Worm (Caenorhabditis elegans) whole organism, L1 larva: Measurements from ENCODE around the gene C03B1.17.

Source experiments
- C04F5.9 ChIP-seq: sonication (generic microtip); optimal IDR thresholded peaks from 2 replicates; lab custom pipeline; 2016; ENCODE audit warnings: missing genetic modification characterization, missing compliant biosample characterization
- F16B12.6 ChIP-seq: fragments of 150-350 bp; optimal IDR thresholded peaks from 2 replicates; lab custom pipeline; 2014; ENCODE audit warnings: missing biosample characterization, missing genetic modification characterization
- Y116A8C.19 ChIP-seq: sonication (generic microtip); optimal IDR thresholded peaks from 2 replicates; lab custom pipeline; 2016; ENCODE audit warnings: missing compliant biosample characterization, missing genetic modification characterization, borderline replicate concordance
- aha-1 ChIP-seq: fragments of 150-350 bp; optimal IDR thresholded peaks from 2 replicates; lab custom pipeline; 2014; ENCODE audit warnings: missing biosample characterization, missing genetic modification characterization
- alr-1 ChIP-seq: fragments of 200-800 bp; sonication (Bioruptor generic); optimal IDR thresholded peaks from 2 replicates; lab custom pipeline; 2018; ENCODE audit warnings: borderline replicate concordance, mild to moderate bottlenecking, missing genetic modification characterization, missing compliant biosample characterization
- ceh-82 ChIP-seq, 3 experiments: fragments of 150-350 bp in 1 of 3; sonication (generic microtip) in 2 of 3; optimal IDR thresholded peaks; 2 replicates each; lab custom pipeline; 2014 to 2017; ENCODE audit warnings: missing biosample characterization in 3 of 3, missing genetic modification characterization in 3 of 3
- ceh-88 ChIP-seq: fragments of 200-800 bp; sonication (Bioruptor generic); IDR thresholded peaks from 2 replicates; pipeline ENCODE4 v1.3.6; 2022; ENCODE audit warnings: missing genetic modification characterization, missing compliant biosample characterization
- dpl-1 ChIP-seq, 3 experiments: fragments of 150-350 bp in 2 of 3; sonication (generic microtip) in 1 of 3; optimal IDR thresholded peaks; 2 replicates each; lab custom pipeline; 2014 to 2017; ENCODE audit warnings: missing biosample characterization in 3 of 3, missing genetic modification characterization in 3 of 3, missing genetic modification reagents in 3 of 3
- dsc-1 ChIP-seq: sonication (generic microtip); optimal IDR thresholded peaks from 2 replicates; lab custom pipeline; 2016; ENCODE audit warnings: mild to moderate bottlenecking, missing genetic modification characterization, missing compliant biosample characterization
- efl-1 ChIP-seq, 4 experiments: fragments of 150-350 bp; optimal IDR thresholded peaks in 3 of 4; peaks in 1 of 4; 1 replicate in 1 of 4; 2 replicates in 3 of 4; lab custom pipeline; 2014; ENCODE audit warnings: missing biosample characterization in 2 of 4, missing genetic modification characterization in 2 of 4, missing genetic modification reagents in 2 of 4
- egl-13 ChIP-seq: sonication (generic microtip); optimal IDR thresholded peaks from 2 replicates; lab custom pipeline; 2016; ENCODE audit warnings: missing genotype, missing genetic modification reagents, missing genetic modification characterization, missing compliant biosample characterization
- egl-27 ChIP-seq, 2 experiments: fragments of 150-350 bp in 1 of 2; sonication (generic microtip); optimal IDR thresholded peaks; 3 replicates each; lab custom pipeline; 2017 to 2018; ENCODE audit warnings: missing biosample characterization in 2 of 2, missing genetic modification characterization in 2 of 2, missing genetic modification reagents in 2 of 2
- elt-2 ChIP-seq: sonication (generic microtip); optimal IDR thresholded peaks from 2 replicates; lab custom pipeline; 2016; ENCODE audit warnings: missing genetic modification characterization, mild to moderate bottlenecking, inconsistent platforms, missing compliant biosample characterization, missing genetic modification reagents
- elt-3 ChIP-seq, 6 experiments: fragments of 150-350 bp in 1 of 6; sonication (generic microtip); optimal IDR thresholded peaks; 2 replicates each; lab custom pipeline; 2017 to 2018; ENCODE audit warnings: missing biosample characterization in 6 of 6, missing genetic modification characterization in 6 of 6, inconsistent platforms in 1 of 6
- ets-5 ChIP-seq: fragments of 200-800 bp; sonication (Bioruptor generic); IDR thresholded peaks from 2 replicates; pipeline ENCODE4 v1.3.6; 2022; ENCODE audit warnings: missing genetic modification characterization, missing compliant biosample characterization
- fkh-8 ChIP-seq: sonication (generic microtip); optimal IDR thresholded peaks from 2 replicates; lab custom pipeline; 2016; ENCODE audit warnings: mild to moderate bottlenecking, missing genetic modification characterization, missing compliant biosample characterization
- grh-1 ChIP-seq: fragments of 200-800 bp; sonication (Bioruptor generic); IDR thresholded peaks from 2 replicates; pipeline ENCODE4 v1.3.6; 2022; ENCODE audit warnings: missing genetic modification reagents, missing genetic modification characterization, missing compliant biosample characterization
- hlh-17 ChIP-seq: fragments of 200-800 bp; sonication (Bioruptor generic); optimal IDR thresholded peaks from 2 replicates; lab custom pipeline; 2018; ENCODE audit warnings: missing genetic modification characterization, mild to moderate bottlenecking, missing compliant biosample characterization, moderate library complexity, borderline replicate concordance
- hlh-4 ChIP-seq: sonication (generic microtip); optimal IDR thresholded peaks from 2 replicates; lab custom pipeline; 2016; ENCODE audit warnings: mild to moderate bottlenecking, missing genetic modification characterization, missing compliant biosample characterization
- irx-1 ChIP-seq: sonication (generic microtip); optimal IDR thresholded peaks from 2 replicates; lab custom pipeline; 2016; ENCODE audit warnings: missing genetic modification characterization, missing compliant biosample characterization
- lin-39 ChIP-seq: fragments of 150-350 bp; optimal IDR thresholded peaks from 2 replicates; lab custom pipeline; 2014; ENCODE audit warnings: missing biosample characterization, missing genetic modification reagents, missing genetic modification characterization
- mef-2 ChIP-seq: fragments of 150-350 bp; optimal IDR thresholded peaks from 2 replicates; lab custom pipeline; 2014; ENCODE audit warnings: missing biosample characterization, missing genetic modification characterization
- nhr-11 ChIP-seq: fragments of 150-350 bp; optimal IDR thresholded peaks from 2 replicates; lab custom pipeline; 2014; ENCODE audit warnings: missing biosample characterization, missing genetic modification characterization
- nhr-19 ChIP-seq: fragments of 200-800 bp; sonication (Bioruptor generic); conservative IDR thresholded peaks from 2 replicates; pipeline ENCODE4 v1.3.6; 2022; ENCODE audit warnings: missing genetic modification characterization, missing compliant biosample characterization
- nhr-28 ChIP-seq: fragments of 150-350 bp; optimal IDR thresholded peaks from 2 replicates; lab custom pipeline; 2014; ENCODE audit warnings: missing biosample characterization, missing genetic modification characterization
- nhr-47 ChIP-seq: sonication (generic microtip); optimal IDR thresholded peaks from 2 replicates; lab custom pipeline; 2016; ENCODE audit warnings: mild to moderate bottlenecking, missing genetic modification characterization, moderate library complexity, missing compliant biosample characterization
- nhr-71 ChIP-seq: sonication (generic microtip); optimal IDR thresholded peaks from 2 replicates; lab custom pipeline; 2016; ENCODE audit warnings: mild to moderate bottlenecking, missing genetic modification characterization, moderate library complexity, missing compliant biosample characterization
- nhr-76 ChIP-seq: sonication (generic microtip); optimal IDR thresholded peaks from 2 replicates; lab custom pipeline; 2017; ENCODE audit warnings: missing biosample characterization, missing genetic modification characterization
- nhr-90 ChIP-seq: sonication (generic microtip); optimal IDR thresholded peaks from 2 replicates; lab custom pipeline; 2016; ENCODE audit warnings: mild to moderate bottlenecking, missing genetic modification characterization, missing compliant biosample characterization; ENCODE audit not compliant: poor library complexity
- pqm-1 ChIP-seq: sonication (generic microtip); optimal IDR thresholded peaks from 3 replicates; lab custom pipeline; 2017; ENCODE audit warnings: missing biosample characterization, missing genetic modification characterization
- rnt-1 ChIP-seq: sonication (generic microtip); optimal IDR thresholded peaks from 2 replicates; lab custom pipeline; 2016; ENCODE audit warnings: mild to moderate bottlenecking, missing genetic modification characterization, moderate library complexity, missing compliant biosample characterization
- skn-1 ChIP-seq: fragments of 150-350 bp; optimal IDR thresholded peaks from 2 replicates; lab custom pipeline; 2014; ENCODE audit warnings: missing biosample characterization, missing genetic modification characterization
- sup-37 ChIP-seq: fragments of 200-800 bp; sonication (Bioruptor generic); optimal IDR thresholded peaks from 2 replicates; lab custom pipeline; 2018; ENCODE audit warnings: mild to moderate bottlenecking, missing genetic modification characterization, missing compliant biosample characterization
- swsn-7 ChIP-seq: sonication (generic microtip); optimal IDR thresholded peaks from 2 replicates; lab custom pipeline; 2016; ENCODE audit warnings: missing genetic modification characterization, missing compliant biosample characterization
- tbx-2 ChIP-seq: sonication (generic microtip); optimal IDR thresholded peaks from 2 replicates; lab custom pipeline; 2016; ENCODE audit warnings: missing genetic modification characterization, missing compliant biosample characterization
- unc-130 ChIP-seq: fragments of 150-350 bp; optimal IDR thresholded peaks from 2 replicates; lab custom pipeline; 2017; ENCODE audit warnings: missing biosample characterization, missing genetic modification characterization, inconsistent platforms
- xbp-1 ChIP-seq: sonication (generic microtip); optimal IDR thresholded peaks from 2 replicates; lab custom pipeline; 2016; ENCODE audit warnings: missing genetic modification characterization, missing compliant biosample characterization
- zag-1 ChIP-seq: fragments of 150-350 bp; optimal IDR thresholded peaks from 2 replicates; lab custom pipeline; 2014; ENCODE audit warnings: missing biosample characterization, missing genetic modification characterization
- ztf-11 ChIP-seq, 2 experiments: sonication (generic microtip); optimal IDR thresholded peaks; 2 replicates each; lab custom pipeline; 2016 to 2017; ENCODE audit warnings: missing genetic modification characterization in 2 of 2, missing biosample characterization in 1 of 2, missing compliant biosample characterization in 1 of 2

Gene C03B1.17

ce11 chrX:6371192-6372116 lies 2.0 kb upstream of the C03B1.17 start (continued):
- TF ChIP-seq ceh-82 (tag; optimal IDR thresholded peaks at IDR 0.05; lab: Kevin White, UChicago) (peak; percentile 21 to 30 (median 25)), skn-1 (peak; percentile 35), dpl-1 (GFP tag; optimal IDR thresholded peaks at IDR 0.05; lab: Kevin White, UChicago) (peak in 1 of 3 experiments; percentile 1), nhr-19 (peak; percentile 58), grh-1 (GFP tag; lab: Robert Waterston, UW) (no peak), Y116A8C.19 (tag; lab: Kevin White, UChicago) (no peak)

- TF ChIP-seq efl-1 (optimal IDR thresholded peaks at IDR 0.05; lab: Kevin White, UChicago) = no peak
- TF ChIP-seq efl-1 (GFP tag; optimal IDR thresholded peaks at IDR 0.05 in 1 of 2; lab: Kevin White, UChicago) = peak in 1 of 2 experiments; percentile 42
- TF ChIP-seq nhr-19 = no peak
These were observed 1.0 kb downstream of the C03B1.17 start, which contains the start of gene C03B1.1 for ce11 chrX:6374451-6374850. TSS of gene C03B1.1 (plus strand) at chrX:6374751.

- no peak for TF ChIP-seq efl-1 (optimal IDR thresholded peaks at IDR 0.05; lab: Kevin White, UChicago)
- peak in 1 of 2 experiments; percentile 65 for TF ChIP-seq efl-1 (GFP tag; optimal IDR thresholded peaks at IDR 0.05 in 1 of 2; lab: Kevin White, UChicago)
- no peak for TF ChIP-seq mef-2 (tag; lab: Kevin White, UChicago)
- TF ChIP-seq nhr-28 (tag; lab: Kevin White, UChicago) = no peak
- TF ChIP-seq nhr-11 (tag; lab: Kevin White, UChicago) = no peak
- TF ChIP-seq nhr-90 (tag; lab: Kevin White, UChicago) = no peak
- no peak for TF ChIP-seq egl-13 (tag; lab: Kevin White, UChicago)
- TF ChIP-seq elt-2 (tag; lab: Kevin White, UChicago) = peak; percentile 34
- no peak for TF ChIP-seq lin-39 (tag; lab: Kevin White, UChicago)
- no peak for TF ChIP-seq F16B12.6 (tag; lab: Kevin White, UChicago)
- no peak for TF ChIP-seq nhr-76
- no peak for TF ChIP-seq Y116A8C.19 (tag; lab: Kevin White, UChicago)
- no peak for TF ChIP-seq hlh-17
- TF ChIP-seq, all 84 proteins: peak for 2
These were observed 4.3 kb downstream of the C03B1.17 start, which contains the start of gene lmp-1 for ce11 chrX:6377634-6378288. TSS of gene lmp-1 (minus strand) at chrX:6377684.

ce11 chrX:6378363-6378762 lies 4.9 kb downstream of the C03B1.17 start:
- TF ChIP-seq zag-1 (tag; lab: Kevin White, UChicago) = no peak
- TF ChIP-seq aha-1 (tag; lab: Kevin White, UChicago) = no peak
- TF ChIP-seq fkh-8 (tag; lab: Kevin White, UChicago) = peak; percentile 85
- TF ChIP-seq tbx-2 (tag; lab: Kevin White, UChicago) = peak; percentile 58
- TF ChIP-seq ztf-11 (tag; optimal IDR thresholded peaks at IDR 0.05; lab: Kevin White, UChicago) = no peak
- TF ChIP-seq dsc-1 (tag; lab: Kevin White, UChicago) = peak; percentile 30
- TF ChIP-seq C04F5.9 (tag; lab: Kevin White, UChicago) = no peak
- TF ChIP-seq mef-2 (tag; lab: Kevin White, UChicago) = no peak
- TF ChIP-seq sup-37 = peak; percentile 46
- TF ChIP-seq hlh-17 = no peak
- peak; percentile 27 to 80 (median 50) for TF ChIP-seq ceh-82 (tag; optimal IDR thresholded peaks at IDR 0.05; lab: Kevin White, UChicago)
- TF ChIP-seq nhr-11 (tag; lab: Kevin White, UChicago) = no peak
- TF ChIP-seq ceh-88 (GFP tag; lab: Robert Waterston, UW) = no peak
- TF ChIP-seq dpl-1 (GFP tag; optimal IDR thresholded peaks at IDR 0.05; lab: Kevin White, UChicago) = peak; percentile 7 to 46 (median 39)
- no peak for TF ChIP-seq lin-39 (tag; lab: Kevin White, UChicago)
- no peak for TF ChIP-seq ets-5 (GFP tag; lab: Robert Waterston, UW)
- no peak for TF ChIP-seq egl-27 (tag; optimal IDR thresholded peaks at IDR 0.05; lab: Kevin White, UChicago)
- TF ChIP-seq alr-1 (tag; lab: Kevin White, UChicago) = no peak
- TF ChIP-seq pqm-1 (tag; lab: Kevin White, UChicago) = no peak
- TF ChIP-seq F16B12.6 (tag; lab: Kevin White, UChicago) = peak; percentile 83
- TF ChIP-seq nhr-71 = peak; percentile 71
- TF ChIP-seq rnt-1 (tag; lab: Kevin White, UChicago) = peak; percentile 54
- TF ChIP-seq hlh-4 (tag; lab: Kevin White, UChicago) = no peak
- peak; percentile 61 for TF ChIP-seq skn-1
- TF ChIP-seq swsn-7 (tag; lab: Kevin White, UChicago) = peak; percentile 61
- TF ChIP-seq xbp-1 (tag; lab: Kevin White, UChicago) = peak; percentile 72
- TF ChIP-seq nhr-47 = peak; percentile 68
- TF ChIP-seq unc-130 (tag; lab: Kevin White, UChicago) = peak; percentile 31
- peak; percentile 29 to 47 for TF ChIP-seq efl-1 (optimal IDR thresholded peaks at IDR 0.05; lab: Kevin White, UChicago)
- TF ChIP-seq efl-1 (GFP tag; optimal IDR thresholded peaks at IDR 0.05 in 1 of 2; lab: Kevin White, UChicago) = peak; percentile 53 to 60
- TF ChIP-seq irx-1 (tag; lab: Kevin White, UChicago) = peak; percentile 23
- no peak for TF ChIP-seq elt-2 (tag; lab: Kevin White, UChicago)
- TF ChIP-seq elt-3 (tag; optimal IDR thresholded peaks at IDR 0.05; lab: Kevin White, UChicago) = no peak
